Fruit fly (Drosophila melanogaster) whole organism, embryonic: ENCODE results near the gene CG46412.

Experiments
- Atf-2 ChIP-seq: fragments of 200-800 bp; sonication (Bioruptor generic); optimal IDR thresholded peaks from 2 replicates; lab custom pipeline; 2016; ENCODE audit warnings: missing biosample characterization, missing genetic modification characterization
- CG10147 ChIP-seq: fragments of 200-800 bp; sonication (Bioruptor generic); optimal IDR thresholded peaks from 2 replicates; lab custom pipeline; 2019; ENCODE audit warnings: missing biosample characterization, mild to moderate bottlenecking, missing genetic modification characterization, moderate library complexity
- CG10267 ChIP-seq: fragments of 200-800 bp; sonication (Bioruptor generic); optimal IDR thresholded peaks from 2 replicates; lab custom pipeline; 2018; ENCODE audit warnings: missing biosample characterization, mild to moderate bottlenecking, missing genetic modification characterization, moderate library complexity
- CG10543 ChIP-seq: fragments of 200-800 bp; sonication (Bioruptor generic); optimal IDR thresholded peaks from 3 replicates; lab custom pipeline; 2017; ENCODE audit warnings: missing biosample characterization, mild to moderate bottlenecking, missing genetic modification characterization, moderate library complexity
- CG11398 ChIP-seq: fragments of 200-800 bp; sonication (Bioruptor generic); optimal IDR thresholded peaks from 2 replicates; lab custom pipeline; 2016; ENCODE audit warnings: missing biosample characterization, missing genetic modification characterization
- CG12104 ChIP-seq: fragments of 200-800 bp; sonication (Bioruptor generic); optimal IDR thresholded peaks from 3 replicates; lab custom pipeline; 2016; ENCODE audit warnings: missing biosample characterization, missing genetic modification characterization
- CG12769 ChIP-seq: fragments of 200-800 bp; sonication (Bioruptor generic); optimal IDR thresholded peaks from 2 replicates; lab custom pipeline; 2019; ENCODE audit warnings: missing biosample characterization, mild to moderate bottlenecking, missing genetic modification characterization, moderate library complexity
- CG14050 ChIP-seq: fragments of 200-800 bp; sonication (Bioruptor generic); IDR thresholded peaks from 3 replicates; pipeline ENCODE4 v1.3.6; 2022; ENCODE audit warnings: missing biosample characterization, missing genetic modification characterization
- CG15269 ChIP-seq: fragments of 200-800 bp; sonication (Bioruptor generic); optimal IDR thresholded peaks from 2 replicates; lab custom pipeline; 2018; ENCODE audit warnings: missing biosample characterization, mild to moderate bottlenecking, missing genetic modification characterization, moderate library complexity
- CG15514 ChIP-seq: fragments of 200-800 bp; sonication (Bioruptor generic); optimal IDR thresholded peaks from 3 replicates; lab custom pipeline; 2017; ENCODE audit warnings: missing biosample characterization, missing genetic modification characterization, mild to moderate bottlenecking, moderate library complexity, missing genetic modification reagents
- CG17359 ChIP-seq: fragments of 200-800 bp; sonication (Bioruptor generic); optimal IDR thresholded peaks from 3 replicates; lab custom pipeline; 2018; ENCODE audit warnings: missing biosample characterization, mild to moderate bottlenecking, missing genetic modification characterization, moderate library complexity
- CG18599 ChIP-seq: fragments of 200-800 bp; sonication (Bioruptor generic); optimal IDR thresholded peaks from 3 replicates; lab custom pipeline; 2017; ENCODE audit warnings: missing biosample characterization, missing genetic modification characterization, mild to moderate bottlenecking, moderate library complexity, missing genetic modification reagents
- CG2202 ChIP-seq: fragments of 200-800 bp; sonication (Bioruptor generic); optimal IDR thresholded peaks from 2 replicates; lab custom pipeline; 2018; ENCODE audit warnings: missing biosample characterization, mild to moderate bottlenecking, missing genetic modification characterization
- CG34224 ChIP-seq: fragments of 200-800 bp; sonication (Bioruptor generic); IDR thresholded peaks from 3 replicates; pipeline ENCODE4 v1.3.6; 2022; ENCODE audit warnings: missing biosample characterization, missing genetic modification characterization; ENCODE audit not compliant: partially characterized antibody
- CG34376 ChIP-seq: fragments of 200-800 bp; sonication (Bioruptor generic); optimal IDR thresholded peaks from 2 replicates; lab custom pipeline; 2018; ENCODE audit warnings: missing biosample characterization, mild to moderate bottlenecking, missing genetic modification characterization
- CG3838 ChIP-seq: fragments of 200-800 bp; sonication (Bioruptor generic); optimal IDR thresholded peaks from 3 replicates; lab custom pipeline; 2016; ENCODE audit warnings: missing biosample characterization, missing genetic modification characterization
- CG6854 ChIP-seq: fragments of 200-800 bp; sonication (Bioruptor generic); optimal IDR thresholded peaks from 3 replicates; lab custom pipeline; 2017; ENCODE audit warnings: missing biosample characterization, mild to moderate bottlenecking, missing genetic modification characterization
- CG7928 ChIP-seq: fragments of 200-800 bp; sonication (Bioruptor generic); optimal IDR thresholded peaks from 2 replicates; lab custom pipeline; 2017; ENCODE audit warnings: missing biosample characterization, mild to moderate bottlenecking, missing genetic modification characterization
- CG9817 ChIP-seq: fragments of 200-800 bp; sonication (Bioruptor generic); optimal IDR thresholded peaks from 2 replicates; lab custom pipeline; 2018; ENCODE audit warnings: missing biosample characterization, mild to moderate bottlenecking, missing genetic modification characterization, moderate library complexity
- Camta ChIP-seq: fragments of 200-800 bp; sonication (Bioruptor generic); optimal IDR thresholded peaks from 2 replicates; lab custom pipeline; 2016; ENCODE audit warnings: missing biosample characterization, missing genetic modification characterization
- Fer1 ChIP-seq: fragments of 200-800 bp; sonication (Bioruptor generic); optimal IDR thresholded peaks from 2 replicates; lab custom pipeline; 2017; ENCODE audit warnings: missing biosample characterization, mild to moderate bottlenecking, missing genetic modification characterization
- H2.0 ChIP-seq: fragments of 200-800 bp; sonication (Bioruptor generic); IDR thresholded peaks from 2 replicates; pipeline ENCODE4 v1.3.6; 2022; ENCODE audit warnings: missing biosample characterization, missing genetic modification characterization
- HLH3B ChIP-seq: fragments of 200-800 bp; sonication (Bioruptor generic); IDR thresholded peaks from 2 replicates; pipeline ENCODE4 v1.3.6; 2022; ENCODE audit warnings: missing biosample characterization, missing genetic modification characterization
- HLH54F ChIP-seq: fragments of 200-800 bp; sonication (Bioruptor generic); optimal IDR thresholded peaks from 3 replicates; lab custom pipeline; 2016; ENCODE audit warnings: missing biosample characterization, missing genetic modification characterization
- Hr51 ChIP-seq, 2 experiments: fragments of 200-800 bp; sonication (Bioruptor generic); optimal IDR thresholded peaks; 2 replicates in 1 of 2; 3 replicates in 1 of 2; lab custom pipeline; 2016 to 2018; ENCODE audit warnings: missing biosample characterization in 2 of 2, missing genetic modification characterization in 2 of 2, mild to moderate bottlenecking in 1 of 2, moderate library complexity in 1 of 2
- MBD-R2 ChIP-seq: fragments of 200-800 bp; sonication (Bioruptor generic); IDR thresholded peaks from 2 replicates; pipeline ENCODE4 v1.3.6; 2022; ENCODE audit warnings: missing biosample characterization, missing genetic modification characterization
- Meics ChIP-seq: fragments of 200-800 bp; sonication (Bioruptor generic); optimal IDR thresholded peaks from 2 replicates; lab custom pipeline; 2017; ENCODE audit warnings: missing biosample characterization, mild to moderate bottlenecking, missing genetic modification characterization
- PHDP ChIP-seq: fragments of 200-800 bp; sonication (Bioruptor generic); optimal IDR thresholded peaks from 3 replicates; lab custom pipeline; 2018; ENCODE audit warnings: missing biosample characterization, mild to moderate bottlenecking, missing genetic modification characterization, moderate library complexity
- Poxn ChIP-seq: fragments of 200-800 bp; sonication (Bioruptor generic); IDR thresholded peaks from 2 replicates; pipeline ENCODE4 v1.3.6; 2022; ENCODE audit warnings: missing biosample characterization, missing genetic modification characterization
- Sox100B ChIP-seq: fragments of 200-800 bp; sonication (Bioruptor generic); optimal IDR thresholded peaks from 3 replicates; lab custom pipeline; 2018; ENCODE audit warnings: missing biosample characterization, mild to moderate bottlenecking, missing genetic modification characterization
- Sry-β ChIP-seq: fragments of 200-800 bp; sonication (Bioruptor generic); optimal IDR thresholded peaks from 2 replicates; lab custom pipeline; 2018; ENCODE audit warnings: missing biosample characterization, mild to moderate bottlenecking, missing genetic modification characterization, moderate library complexity
- Xbp1 ChIP-seq: fragments of 200-800 bp; sonication (Bioruptor generic); optimal IDR thresholded peaks from 3 replicates; lab custom pipeline; 2016; ENCODE audit warnings: missing biosample characterization, mild to moderate bottlenecking, missing genetic modification characterization
- ac ChIP-seq: fragments of 200-800 bp; sonication (Bioruptor generic); optimal IDR thresholded peaks from 3 replicates; lab custom pipeline; 2017; ENCODE audit warnings: missing biosample characterization, mild to moderate bottlenecking, missing genetic modification characterization
- aop ChIP-seq: fragments of 200-800 bp; sonication (Bioruptor generic); IDR thresholded peaks from 2 replicates; pipeline ENCODE4 v1.3.6; 2022; ENCODE audit warnings: missing biosample characterization, missing genetic modification characterization
- az2 ChIP-seq: fragments of 200-800 bp; sonication (Bioruptor generic); optimal IDR thresholded peaks from 3 replicates; lab custom pipeline; 2016; ENCODE audit warnings: missing biosample characterization, missing genetic modification characterization
- bowl ChIP-seq: fragments of 200-800 bp; sonication (Bioruptor generic); IDR thresholded peaks from 2 replicates; pipeline ENCODE4 v1.3.6; 2022; ENCODE audit warnings: missing biosample characterization, missing genetic modification characterization
- dpn ChIP-seq, 2 experiments: fragments of 200-800 bp; sonication (Bioruptor generic); optimal IDR thresholded peaks; 3 replicates each; lab custom pipeline; 2016; ENCODE audit warnings: missing biosample characterization in 2 of 2, missing genetic modification characterization in 2 of 2
- dysf ChIP-seq: fragments of 200-800 bp; sonication (Bioruptor generic); IDR thresholded peaks from 3 replicates; pipeline ENCODE4 v1.3.6; 2022; ENCODE audit warnings: missing biosample characterization, missing genetic modification characterization
- eve ChIP-seq, 2 experiments: fragments of >200 bp; optimal IDR thresholded peaks; 2 replicates each; lab custom pipeline; 2017; ENCODE audit warnings: missing biosample characterization in 2 of 2, missing genetic modification characterization in 2 of 2
- ftz-f1 ChIP-seq: fragments of 200-800 bp; sonication (Bioruptor generic); optimal IDR thresholded peaks from 2 replicates; lab custom pipeline; 2016; ENCODE audit warnings: missing biosample characterization, missing genetic modification characterization
- fu2 ChIP-seq: fragments of 200-800 bp; sonication (Bioruptor generic); optimal IDR thresholded peaks from 2 replicates; lab custom pipeline; 2016; ENCODE audit warnings: missing biosample characterization, missing genetic modification characterization
- gt ChIP-seq: fragments of 200-800 bp; sonication (Bioruptor generic); IDR thresholded peaks from 2 replicates; pipeline ENCODE4 v1.3.6; 2022; ENCODE audit warnings: missing biosample characterization, missing genetic modification characterization
- jigr1 ChIP-seq: fragments of 200-800 bp; sonication (Bioruptor generic); IDR thresholded peaks from 3 replicates; pipeline ENCODE4 v1.3.6; 2022; ENCODE audit warnings: missing biosample characterization, missing genetic modification characterization
- lab ChIP-seq: fragments of 200-800 bp; sonication (Bioruptor generic); optimal IDR thresholded peaks from 3 replicates; lab custom pipeline; 2017; ENCODE audit warnings: missing biosample characterization, missing genetic modification characterization, mild to moderate bottlenecking, moderate library complexity, missing genetic modification reagents
- mld ChIP-seq: fragments of 200-800 bp; sonication (Bioruptor generic); IDR thresholded peaks from 3 replicates; pipeline ENCODE4 v1.3.6; 2022; ENCODE audit warnings: missing biosample characterization, missing genetic modification characterization; ENCODE audit not compliant: partially characterized antibody
- org-1 ChIP-seq: fragments of 200-800 bp; sonication (Bioruptor generic); optimal IDR thresholded peaks from 2 replicates; lab custom pipeline; 2017; ENCODE audit warnings: missing biosample characterization, missing genetic modification characterization
- prd ChIP-seq, 3 experiments: fragments of >200 bp in 2 of 3; fragments of 200-800 bp in 1 of 3; sonication (Bioruptor generic) in 1 of 3; optimal IDR thresholded peaks in 2 of 3; IDR thresholded peaks in 1 of 3; 2 replicates in 2 of 3; 3 replicates in 1 of 3; pipeline versions ENCODE4 v1.3.6 to Lab custom; 2017 to 2022; ENCODE audit warnings: missing biosample characterization in 1 of 3, missing genetic modification characterization in 1 of 3
- pum ChIP-seq: fragments of 200-800 bp; sonication (Bioruptor generic); optimal IDR thresholded peaks from 2 replicates; lab custom pipeline; 2016; ENCODE audit warnings: missing biosample characterization, missing genetic modification characterization

Gene CG46412

dm6 chr3L:11533704-11534319, 30.1 kb downstream of the CG46412 start (continued):
- TF ChIP-seq CG6854 (GFP tag; lab: Kevin White, UChicago), result no peak
- peak; percentile 20 for TF ChIP-seq CG10267 (tag; lab: Kevin White, UChicago)
- peak; percentile 72 for TF ChIP-seq CG10543
- peak in 1 of 2 experiments; percentile 80 for TF ChIP-seq eve (GFP tag; optimal IDR thresholded peaks at IDR 0.05; lab: Kevin White, UChicago)
- peak; percentile 56 for TF ChIP-seq lab (GFP tag; lab: Kevin White, UChicago)
- peak; percentile 28; the same call in 1 of the 2 replicates for TF ChIP-seq H2.0
- TF ChIP-seq CG15269 (tag; lab: Kevin White, UChicago), result peak; percentile 76
- TF ChIP-seq mld (GFP tag; lab: Robert Waterston, UW), result no peak
- peak; percentile 26 for TF ChIP-seq CG7928 (GFP tag; lab: Kevin White, UChicago)
- TF ChIP-seq fu2, result peak; percentile 15
- no peak for TF ChIP-seq jigr1 (GFP tag; lab: Robert Waterston, UW)
- TF ChIP-seq CG34224 (GFP tag; lab: Robert Waterston, UW), result 0 out of 3 replicates have a peak, but pooled peaks have one; percentile 14
- TF ChIP-seq CG11398, result no peak
- TF ChIP-seq MBD-R2 (GFP tag; lab: Robert Waterston, UW), result no peak; the same call in 1 of the 2 replicates
- TF ChIP-seq ftz-f1, result peak; percentile 55
- peak; percentile 42; the same call in 2 of the 3 replicates for TF ChIP-seq CG14050 (GFP tag; lab: Robert Waterston, UW)
- TF ChIP-seq HLH3B, result peak; percentile 40; the same call in 1 of the 2 replicates
- peak; percentile 38 for TF ChIP-seq pum
- peak; percentile 5 for TF ChIP-seq Xbp1 (GFP tag; lab: Kevin White, UChicago)
- TF ChIP-seq Atf-2 (GFP tag; lab: Kevin White, UChicago), result peak; percentile 13
- peak; percentile 68 for TF ChIP-seq Meics (GFP tag; lab: Kevin White, UChicago)
- TF ChIP-seq gt (GFP tag; lab: Robert Waterston, UW), result no peak
- TF ChIP-seq Camta (GFP tag; lab: Kevin White, UChicago), result peak; percentile 23
- peak; percentile 66 for TF ChIP-seq Sox100B
- TF ChIP-seq CG12769 (tag; lab: Kevin White, UChicago), result peak; percentile 33
- no peak for TF ChIP-seq aop (GFP tag; lab: Robert Waterston, UW)
- TF ChIP-seq az2 (GFP tag; lab: Kevin White, UChicago), result peak; percentile 8
- peak; percentile 34 for TF ChIP-seq CG9817 (tag; lab: Kevin White, UChicago)
- peak; percentile 67; the same call in 2 of the 3 replicates for TF ChIP-seq dysf (GFP tag; lab: Robert Waterston, UW)
- peak; percentile 50 for TF ChIP-seq PHDP
- peak in 1 of 2 experiments; percentile 64 for TF ChIP-seq Hr51 (GFP tag; optimal IDR thresholded peaks at IDR 0.05; lab: Kevin White, UChicago)
- peak; percentile 69 for TF ChIP-seq CG18599 (GFP tag; lab: Kevin White, UChicago)
- peak; percentile 78 for TF ChIP-seq CG34376 (GFP tag; lab: Kevin White, UChicago)
- 0 out of 2 replicates have a peak, but pooled peaks have one; percentile 31 for TF ChIP-seq bowl (GFP tag; lab: Robert Waterston, UW)
- peak; percentile 43 for TF ChIP-seq CG17359 (tag; lab: Kevin White, UChicago)
- TF ChIP-seq CG2202 (tag; lab: Kevin White, UChicago), result no peak
- TF ChIP-seq ac (GFP tag; lab: Kevin White, UChicago), result no peak
- peak; percentile 47 for TF ChIP-seq Fer1 (GFP tag; lab: Kevin White, UChicago)
- no peak for TF ChIP-seq Sry-β (GFP tag; lab: Kevin White, UChicago)
- peak; percentile 9 for TF ChIP-seq HLH54F (GFP tag; lab: Kevin White, UChicago)
- peak; percentile 23 for TF ChIP-seq CG10147
- TF ChIP-seq Poxn (GFP tag; lab: Robert Waterston, UW), result peak; percentile 28; the same call in 1 of the 2 replicates
- TF ChIP-seq CG15514, result peak; percentile 14
- TF ChIP-seq org-1 (GFP tag; lab: Kevin White, UChicago), result peak; percentile 61
- TF ChIP-seq CG12104 (GFP tag; lab: Kevin White, UChicago), result peak; percentile 53
- no peak for TF ChIP-seq CG3838
- TF ChIP-seq dpn (GFP tag; optimal IDR thresholded peaks at IDR 0.05; lab: Kevin White, UChicago), result peak; percentile 20 to 66
- no peak for TF ChIP-seq prd (optimal IDR thresholded peaks at IDR 0.05; lab: Kevin White, UChicago)
- peak; percentile 32; the same call in 2 of the 3 replicates for TF ChIP-seq prd (GFP tag; IDR thresholded peaks at IDR 0.05; lab: Robert Waterston, UW)
